Worm (Caenorhabditis elegans): Measurements from ENCODE around the gene C24A3.4.
A peak's percentile ranks its signal among the peaks of the same experiment; 100 is the strongest.

The C24A3.4 gene

DNA sequence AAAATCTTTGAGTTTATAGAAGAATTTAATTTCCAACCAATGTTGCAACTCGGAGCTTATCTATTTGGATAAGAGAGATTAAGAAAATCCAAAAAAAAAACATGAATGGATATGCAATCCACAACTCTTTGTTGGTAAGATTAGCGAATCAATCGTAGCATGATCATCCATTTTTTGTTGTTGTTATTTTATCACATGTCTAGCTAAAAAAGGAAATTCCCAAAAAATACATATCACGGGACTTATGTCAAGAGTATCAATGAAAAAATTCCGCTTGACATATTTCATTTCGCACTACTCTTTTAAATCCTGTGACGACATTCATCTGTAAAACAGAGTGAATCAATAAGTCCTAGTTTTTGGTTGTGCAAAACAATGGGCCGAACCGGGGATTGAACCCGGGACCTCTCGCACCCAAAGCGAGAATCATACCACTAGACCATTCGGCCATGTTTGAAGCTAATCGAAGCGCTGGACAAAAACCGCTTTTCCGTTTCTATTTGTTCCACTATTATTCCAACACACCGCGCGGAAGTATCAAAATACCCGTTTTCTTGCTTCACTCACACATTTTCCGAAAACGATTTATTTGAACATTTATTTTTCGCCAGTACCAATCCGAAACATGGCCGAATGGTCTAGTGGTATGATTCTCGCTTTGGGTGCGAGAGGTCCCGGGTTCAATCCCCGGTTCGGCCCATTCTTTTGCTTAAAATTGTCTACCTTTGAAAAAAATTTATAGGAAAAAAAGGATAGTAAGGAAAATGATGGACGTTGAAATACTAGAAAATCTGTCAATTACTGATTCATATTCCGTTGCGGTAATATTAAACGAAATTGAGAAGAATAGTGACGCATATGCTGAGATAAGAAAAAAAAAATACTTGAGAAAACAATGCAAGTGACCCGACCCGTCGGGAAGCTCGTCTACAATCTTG, 22.8 kb upstream of the C24A3.4 start (continued):
- no peak for TF ChIP-seq C34F6.9 (tag; optimal IDR thresholded peaks at IDR 0.05)
- TF ChIP-seq nhr-21 (tag; optimal IDR thresholded peaks at IDR 0.05): peak; percentile 52
- TF ChIP-seq blmp-1 (tag; optimal IDR thresholded peaks at IDR 0.05; ENCODE audit: insufficient read depth): no peak
- peak; percentile 51 for TF ChIP-seq unc-55 (GFP tag; optimal IDR thresholded peaks at IDR 0.05)
- peak; percentile 47 for TF ChIP-seq sma-3 (GFP tag; optimal IDR thresholded peaks at IDR 0.05)
- TF ChIP-seq aly-2 (tag; optimal IDR thresholded peaks at IDR 0.05): no peak
- TF ChIP-seq fos-1 (tag; optimal IDR thresholded peaks at IDR 0.05): peak; percentile 36
- TF ChIP-seq mbf-1 (tag; optimal IDR thresholded peaks at IDR 0.05): no peak
- no peak for TF ChIP-seq sem-4 (tag; optimal IDR thresholded peaks at IDR 0.05)
- TF ChIP-seq lin-11 (tag; optimal IDR thresholded peaks at IDR 0.05): no peak
- no peak for TF ChIP-seq sma-9 (GFP tag; optimal IDR thresholded peaks at IDR 0.05)
- TF ChIP-seq sma-9 (tag; optimal IDR thresholded peaks at IDR 0.05): no peak
- no peak for TF ChIP-seq peb-1 (tag; optimal IDR thresholded peaks at IDR 0.05)
- no peak for TF ChIP-seq lsy-2 (tag; optimal IDR thresholded peaks at IDR 0.05)
- TF ChIP-seq snpc-4 (tag; optimal IDR thresholded peaks at IDR 0.05): no peak
- no peak for TF ChIP-seq ceh-16 (tag; optimal IDR thresholded peaks at IDR 0.05)
- no peak for TF ChIP-seq ama-1 (optimal IDR thresholded peaks at IDR 0.05)
- TF ChIP-seq gmeb-1 (tag; optimal IDR thresholded peaks at IDR 0.05): no peak
- no peak for TF ChIP-seq ztf-1 (GFP tag; conservative IDR thresholded peaks at IDR 0.05)
- TF ChIP-seq nhr-237 (tag; optimal IDR thresholded peaks at IDR 0.05): no peak

ce11 chrX:8971461-8971860, 20.7 kb upstream of the C24A3.4 start:
- TF ChIP-seq sma-9 (GFP tag; optimal IDR thresholded peaks at IDR 0.05) (peak; percentile 50), sma-9 (tag; optimal IDR thresholded peaks at IDR 0.05) (no peak), lin-11 (tag; optimal IDR thresholded peaks at IDR 0.05) (no peak), sma-3 (GFP tag; optimal IDR thresholded peaks at IDR 0.05) (peak; percentile 44), fos-1 (tag; optimal IDR thresholded peaks at IDR 0.05) (peak; percentile 61), egl-27 (tag; optimal IDR thresholded peaks at IDR 0.05) (no peak), mab-5 (tag; optimal IDR thresholded peaks at IDR 0.05) (no peak), lin-13 (GFP tag; optimal IDR thresholded peaks at IDR 0.05) (peak; percentile 32), F13H6.1 (tag; optimal IDR thresholded peaks at IDR 0.05) (peak; percentile 25), nhr-21 (tag; optimal IDR thresholded peaks at IDR 0.05) (peak; percentile 25), unc-55 (GFP tag; optimal IDR thresholded peaks at IDR 0.05) (peak; percentile 21), nhr-129 (tag; optimal IDR thresholded peaks at IDR 0.05) (peak; percentile 63), gmeb-1 (tag; optimal IDR thresholded peaks at IDR 0.05) (peak; percentile 50), lsy-2 (tag; optimal IDR thresholded peaks at IDR 0.05) (peak; percentile 19 to 36)

DNA sequence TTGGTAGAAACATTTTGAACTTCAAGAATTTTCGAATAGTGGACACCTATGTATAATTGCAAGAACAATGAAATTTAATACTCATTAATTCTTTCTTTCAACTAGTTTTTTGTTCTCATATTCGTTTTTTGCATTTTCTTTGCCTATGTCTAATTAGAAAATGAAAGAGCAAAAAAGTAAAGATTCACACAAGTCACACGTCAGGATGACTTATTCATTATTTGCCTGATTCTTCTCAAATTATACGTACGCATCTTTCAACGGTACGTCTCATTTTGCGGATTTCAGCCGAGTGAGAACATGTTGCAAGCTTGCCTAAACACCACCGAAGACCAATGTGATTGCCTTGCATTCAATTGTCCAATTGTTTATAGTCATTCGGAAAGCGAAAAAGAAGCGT, 11.5 kb upstream of the C24A3.4 start, which contains the start of gene nmur-1:
Gene nmur-1 (plus strand): TSS at position 301 of the 400 bp plus-strand sequence.
- TF ChIP-seq sem-4 (tag; optimal IDR thresholded peaks at IDR 0.05): no peak
- TF ChIP-seq elt-1 (tag; optimal IDR thresholded peaks at IDR 0.05): no peak
- no peak for TF ChIP-seq unc-62 (GFP tag; optimal IDR thresholded peaks at IDR 0.05)
- no peak for TF ChIP-seq mdl-1 (tag; optimal IDR thresholded peaks at IDR 0.05)
- no peak for TF ChIP-seq nhr-129 (tag; optimal IDR thresholded peaks at IDR 0.05)
- no peak for TF ChIP-seq ceh-16 (tag; optimal IDR thresholded peaks at IDR 0.05)
- no peak for TF ChIP-seq nhr-12 (tag; optimal IDR thresholded peaks at IDR 0.05)
- no peak for TF ChIP-seq R02D3.7 (tag; optimal IDR thresholded peaks at IDR 0.05)
- no peak for TF ChIP-seq ztf-4 (tag; optimal IDR thresholded peaks at IDR 0.05)
- no peak for TF ChIP-seq ztf-11 (tag; optimal IDR thresholded peaks at IDR 0.05)
- TF ChIP-seq egl-27 (tag; optimal IDR thresholded peaks at IDR 0.05): no peak
- no peak for TF ChIP-seq snpc-4 (tag; optimal IDR thresholded peaks at IDR 0.05)
- TF ChIP-seq Y55F3AM.14 (GFP tag; optimal IDR thresholded peaks at IDR 0.05): no peak
- TF ChIP-seq aly-2 (tag; optimal IDR thresholded peaks at IDR 0.05): no peak
- TF ChIP-seq lin-11 (tag; optimal IDR thresholded peaks at IDR 0.05): no peak
- TF ChIP-seq nhr-237 (tag; optimal IDR thresholded peaks at IDR 0.05): no peak
- TF ChIP-seq lsy-2 (tag; optimal IDR thresholded peaks at IDR 0.05): no peak
- TF ChIP-seq crh-2 (tag; optimal IDR thresholded peaks at IDR 0.05): no peak
- no peak for TF ChIP-seq dmd-4 (tag; optimal IDR thresholded peaks at IDR 0.05)
- no peak for TF ChIP-seq sma-3 (GFP tag; optimal IDR thresholded peaks at IDR 0.05)

DNA sequence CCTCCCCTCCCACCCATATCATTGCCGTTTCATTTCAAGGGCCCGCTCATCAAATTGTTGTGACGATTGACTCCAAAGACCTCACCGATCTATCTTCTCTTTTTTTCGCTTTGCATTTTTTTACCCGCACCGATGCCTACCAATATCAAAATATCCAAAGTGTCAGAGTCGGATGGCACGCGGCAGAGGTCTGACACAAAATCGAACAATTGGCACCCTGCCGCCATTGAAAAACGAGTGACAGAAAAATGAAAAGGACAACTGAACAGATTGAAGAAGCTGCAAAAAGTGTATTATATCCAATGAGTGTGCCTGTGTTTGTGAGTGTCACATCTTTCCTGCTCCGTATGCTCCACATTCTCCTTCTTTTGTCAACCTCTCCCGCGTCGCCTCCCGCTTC, 5.8 kb upstream of the C24A3.4 start:
- TF ChIP-seq C34F6.9 (tag; optimal IDR thresholded peaks at IDR 0.05): peak; percentile 4
- peak; percentile 63 for TF ChIP-seq F13H6.1 (tag; optimal IDR thresholded peaks at IDR 0.05)
- no peak for TF ChIP-seq sma-3 (GFP tag; optimal IDR thresholded peaks at IDR 0.05)
- TF ChIP-seq nhr-129 (tag; optimal IDR thresholded peaks at IDR 0.05): peak; percentile 50
- peak; percentile 20 for TF ChIP-seq Y55F3AM.14 (GFP tag; optimal IDR thresholded peaks at IDR 0.05)
- no peak for TF ChIP-seq nhr-11 (tag; optimal IDR thresholded peaks at IDR 0.05)
- TF ChIP-seq lsy-2 (tag; optimal IDR thresholded peaks at IDR 0.05): peak in 1 of 2 experiments; percentile 24
